Fruit fly (Drosophila melanogaster): ENCODE data around the gene Alp1.

Gene Alp1

DNA sequence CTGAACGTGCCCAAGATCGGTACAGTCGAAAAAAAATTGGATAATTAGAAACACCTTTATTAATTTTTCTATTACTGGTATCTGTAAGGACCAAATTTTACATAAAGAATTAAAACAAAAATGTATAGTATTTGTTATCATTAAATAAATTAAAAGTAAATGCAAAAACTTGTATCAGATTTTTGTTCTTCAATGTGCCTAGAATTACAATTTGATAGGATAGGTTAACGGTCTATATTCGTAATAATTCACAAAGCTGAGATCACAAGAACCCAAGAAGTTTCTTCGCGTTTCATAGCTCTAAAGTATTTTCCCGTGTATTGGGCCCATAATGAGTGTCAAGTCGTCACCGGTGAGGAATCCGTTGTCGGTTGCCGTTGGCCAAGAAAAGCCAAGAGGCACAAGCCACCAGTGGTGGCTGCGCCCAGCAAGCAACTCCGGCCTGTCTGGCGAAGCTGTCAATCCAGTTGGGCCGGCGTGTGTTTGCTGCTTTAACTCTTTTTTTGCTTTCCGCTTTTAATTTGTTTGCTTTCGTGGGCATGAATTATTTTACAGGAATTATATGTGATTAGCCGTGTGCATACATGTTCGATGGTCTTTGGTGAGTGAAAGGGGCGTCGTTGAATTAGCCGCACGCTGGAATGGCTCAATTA is 26.6 kb downstream of the Alp1 start:
- TF ChIP-seq Dll (optimal IDR thresholded peaks at IDR 0.05) = no peak
- no peak for TF ChIP-seq psq (optimal IDR thresholded peaks at IDR 0.05)
- TF ChIP-seq CG8478 (optimal IDR thresholded peaks at IDR 0.05) = no peak
- TF ChIP-seq pan (optimal IDR thresholded peaks at IDR 0.05) = no peak
- TF ChIP-seq EcR (GFP tag; optimal IDR thresholded peaks at IDR 0.05) = no peak
- TF ChIP-seq usp (GFP tag; optimal IDR thresholded peaks at IDR 0.05) = no peak

dm6 chr3L:21416921-21417447 is 27.6 kb downstream of the Alp1 start:
- TF ChIP-seq Dll (optimal IDR thresholded peaks at IDR 0.05) (no peak), EcR (GFP tag; optimal IDR thresholded peaks at IDR 0.05) (no peak), pan (optimal IDR thresholded peaks at IDR 0.05) (no peak), psq (optimal IDR thresholded peaks at IDR 0.05) (no peak)

dm6 chr3L:21414331-21414730 is 30.3 kb downstream of the Alp1 start:
- no peak for TF ChIP-seq EcR (GFP tag; optimal IDR thresholded peaks at IDR 0.05)
- no peak for TF ChIP-seq usp (GFP tag; optimal IDR thresholded peaks at IDR 0.05)
- no peak for TF ChIP-seq psq (optimal IDR thresholded peaks at IDR 0.05)
- no peak for TF ChIP-seq pan (optimal IDR thresholded peaks at IDR 0.05)
- no peak for TF ChIP-seq Dll (optimal IDR thresholded peaks at IDR 0.05)
- TF ChIP-seq CG8478 (optimal IDR thresholded peaks at IDR 0.05) = no peak

- TF ChIP-seq psq (optimal IDR thresholded peaks at IDR 0.05) = no peak
- TF ChIP-seq CG8478 (optimal IDR thresholded peaks at IDR 0.05) = no peak
- TF ChIP-seq EcR (GFP tag; optimal IDR thresholded peaks at IDR 0.05) = no peak
- no peak for TF ChIP-seq Dll (optimal IDR thresholded peaks at IDR 0.05)
- no peak for TF ChIP-seq pan (optimal IDR thresholded peaks at IDR 0.05)
Observed at dm6 chr3L:21412140-21412539, 32.5 kb downstream of the Alp1 start.

DNA sequence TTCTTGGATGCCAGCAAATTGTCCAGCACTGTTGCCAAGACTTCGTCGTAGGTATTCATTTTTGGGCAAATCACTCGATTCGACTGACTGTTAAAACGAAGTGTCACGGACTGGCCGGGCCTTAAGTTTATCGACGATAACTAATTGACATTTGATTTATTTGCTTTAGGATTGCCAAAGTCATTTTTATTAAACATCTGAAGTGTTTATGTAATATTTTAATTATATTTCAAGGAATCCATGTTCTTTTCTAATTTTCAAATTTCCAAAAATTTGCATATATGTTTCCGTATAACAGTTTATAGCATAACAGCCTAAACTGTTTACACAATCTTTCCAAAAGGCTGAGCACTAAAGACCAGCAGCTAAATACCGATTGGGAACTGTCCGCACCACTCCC is 38.0 kb downstream of the Alp1 start, which contains the start of gene sa:
Gene sa (minus strand): TSS at position 101 of the 400 bp plus-strand sequence.
- TF ChIP-seq usp (GFP tag; optimal IDR thresholded peaks at IDR 0.05) = no peak
- TF ChIP-seq CG8478 (optimal IDR thresholded peaks at IDR 0.05) = no peak
- no peak for TF ChIP-seq psq (optimal IDR thresholded peaks at IDR 0.05)
- TF ChIP-seq EcR (GFP tag; optimal IDR thresholded peaks at IDR 0.05) = no peak

dm6 chr3L:21402552-21402951 is 42.1 kb downstream of the Alp1 start:
- TF ChIP-seq Dll (optimal IDR thresholded peaks at IDR 0.05) (no peak), pan (optimal IDR thresholded peaks at IDR 0.05) (no peak), psq (optimal IDR thresholded peaks at IDR 0.05) (no peak), EcR (GFP tag; optimal IDR thresholded peaks at IDR 0.05) (no peak), CG8478 (optimal IDR thresholded peaks at IDR 0.05) (no peak), usp (GFP tag; optimal IDR thresholded peaks at IDR 0.05) (no peak)

dm6 chr3L:21400206-21400605 is 44.4 kb downstream of the Alp1 start:
- no peak for TF ChIP-seq pan (optimal IDR thresholded peaks at IDR 0.05)

DNA sequence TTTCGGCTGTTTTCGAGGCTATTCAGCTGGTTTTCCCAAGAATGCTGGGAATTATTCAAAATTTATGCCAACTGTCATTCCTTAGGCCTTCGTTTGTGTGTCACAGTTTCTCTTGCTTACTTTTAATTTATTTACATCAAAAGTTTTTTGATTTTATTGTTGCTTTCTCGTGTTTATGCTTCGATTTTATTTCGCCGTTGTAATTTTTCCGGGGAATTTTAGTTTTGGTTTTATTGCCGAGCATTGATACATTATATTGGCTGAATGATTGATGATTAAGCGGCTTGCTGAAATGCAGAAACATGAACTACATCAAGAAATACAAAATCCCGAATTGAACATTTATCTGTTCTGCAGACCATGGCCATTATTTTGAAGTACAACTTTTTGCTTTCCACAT is 46.5 kb downstream of the Alp1 start:
- TF ChIP-seq Dll (optimal IDR thresholded peaks at IDR 0.05) (no peak), psq (optimal IDR thresholded peaks at IDR 0.05) (no peak), pan (optimal IDR thresholded peaks at IDR 0.05) (no peak), CG8478 (optimal IDR thresholded peaks at IDR 0.05) (no peak)
